Fruit fly (Drosophila melanogaster): ENCODE results near the gene Kah.

Gene Kah

DNA sequence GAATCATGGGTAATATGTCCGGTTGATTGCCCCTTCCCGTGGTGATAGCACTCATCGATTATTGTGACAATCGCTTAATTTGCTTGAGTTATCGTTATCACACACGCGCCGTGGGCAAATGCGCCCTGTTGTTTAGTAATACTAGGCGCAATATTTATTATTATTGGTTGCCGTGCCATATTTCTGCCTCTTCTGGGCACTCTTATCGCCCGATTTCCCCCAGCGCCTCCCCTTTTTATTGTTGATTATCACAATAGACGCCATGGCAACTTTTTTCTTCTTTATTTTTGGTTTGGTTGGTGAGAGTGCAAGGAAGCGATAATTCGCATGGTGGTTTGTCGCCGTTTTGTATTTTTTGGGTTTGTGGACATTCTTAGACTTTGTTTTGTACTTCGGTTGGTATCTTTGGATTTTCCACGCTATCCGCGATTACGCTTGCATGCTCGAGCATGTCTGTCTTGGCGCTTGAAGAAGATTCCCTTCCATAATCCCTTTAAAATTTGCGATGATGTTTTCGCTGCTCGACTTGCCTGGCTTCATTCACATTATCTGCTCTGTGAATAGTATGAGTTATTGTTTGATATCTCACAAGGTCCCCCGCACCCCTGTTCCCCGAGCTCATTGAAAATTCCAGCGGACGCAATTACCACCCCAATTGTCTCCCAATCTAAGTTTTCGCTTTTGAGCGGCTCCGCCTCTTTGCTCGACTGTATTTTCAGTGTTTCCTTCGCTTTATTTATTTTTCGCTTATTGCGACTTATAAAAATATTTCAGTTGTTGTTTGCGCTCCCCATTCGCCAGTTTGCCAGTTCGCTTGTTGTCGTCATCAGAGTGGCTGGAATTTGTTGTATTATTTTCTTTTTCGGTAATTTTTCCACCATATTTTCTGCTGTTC is 40.5 kb downstream of the Kah start:
- TF ChIP-seq HLH106 (tag; optimal IDR thresholded peaks at IDR 0.05) (peak; percentile 14), Jra (GFP tag; optimal IDR thresholded peaks at IDR 0.05) (no peak), sv (GFP tag; optimal IDR thresholded peaks at IDR 0.05) (no peak), h (GFP tag; optimal IDR thresholded peaks at IDR 0.05) (peak; percentile 89), dmrt93B (GFP tag; optimal IDR thresholded peaks at IDR 0.05) (peak; percentile 3), Abd-B (GFP tag; optimal IDR thresholded peaks at IDR 0.05) (no peak), rgr (GFP tag; optimal IDR thresholded peaks at IDR 0.05) (peak; percentile 30), fru (GFP tag; optimal IDR thresholded peaks at IDR 0.05) (peak; percentile 27), Myc (optimal IDR thresholded peaks at IDR 0.05) (no peak), dl (GFP tag; optimal IDR thresholded peaks at IDR 0.05; ENCODE audit: insufficient read depth in 1 of 2, partially characterized antibody in 2 of 2) (no peak), CrebA (GFP tag; optimal IDR thresholded peaks at IDR 0.05; ENCODE audit: borderline replicate concordance) (no peak), lola (GFP tag; optimal IDR thresholded peaks at IDR 0.05) (no peak), ey (GFP tag; optimal IDR thresholded peaks at IDR 0.05) (no peak), dsf (GFP tag; optimal IDR thresholded peaks at IDR 0.05; ENCODE audit: borderline replicate concordance) (no peak), CG9705 (GFP tag; optimal IDR thresholded peaks at IDR 0.05) (no peak), foxo (GFP tag; optimal IDR thresholded peaks at IDR 0.05) (peak; percentile 8 to 12), Vsx2 (GFP tag; optimal IDR thresholded peaks at IDR 0.05; ENCODE audit: partially characterized antibody) (no peak), Hnf4 (GFP tag; optimal IDR thresholded peaks at IDR 0.05) (peak; percentile 36), GATAd (GFP tag; optimal IDR thresholded peaks at IDR 0.05) (no peak), Hr78 (GFP tag; optimal IDR thresholded peaks at IDR 0.05) (no peak), N (GFP tag; optimal IDR thresholded peaks at IDR 0.05) (no peak), usp (GFP tag; optimal IDR thresholded peaks at IDR 0.05) (no peak), Dfd (GFP tag; optimal IDR thresholded peaks at IDR 0.05) (no peak), Rel (GFP tag; optimal IDR thresholded peaks at IDR 0.05) (peak; percentile 11), Rel (tag; optimal IDR thresholded peaks at IDR 0.05) (peak; percentile 93), Hr83 (GFP tag; optimal IDR thresholded peaks at IDR 0.05; ENCODE audit: poor library complexity, severe bottlenecking) (peak; percentile 35), pan (optimal IDR thresholded peaks at IDR 0.05) (no peak), woc (GFP tag; optimal IDR thresholded peaks at IDR 0.05) (no peak), jim (GFP tag; optimal IDR thresholded peaks at IDR 0.05) (peak; percentile 88), OdsH (GFP tag; optimal IDR thresholded peaks at IDR 0.05) (peak; percentile 15), br (GFP tag; optimal IDR thresholded peaks at IDR 0.05) (peak; percentile 62), brk (GFP tag; optimal IDR thresholded peaks at IDR 0.05) (peak; percentile 17), psq (GFP tag; optimal IDR thresholded peaks at IDR 0.05) (peak; percentile 55), tai (GFP tag; optimal IDR thresholded peaks at IDR 0.05) (no peak), Sp1 (GFP tag; optimal IDR thresholded peaks at IDR 0.05) (peak; percentile 71), Dif (GFP tag; optimal IDR thresholded peaks at IDR 0.05; ENCODE audit: partially characterized antibody) (no peak), Mio (GFP tag; optimal IDR thresholded peaks at IDR 0.05) (no peak), CG32264 (GFP tag; optimal IDR thresholded peaks at IDR 0.05) (no peak), sage (GFP tag; optimal IDR thresholded peaks at IDR 0.05) (peak; percentile 18)

DNA sequence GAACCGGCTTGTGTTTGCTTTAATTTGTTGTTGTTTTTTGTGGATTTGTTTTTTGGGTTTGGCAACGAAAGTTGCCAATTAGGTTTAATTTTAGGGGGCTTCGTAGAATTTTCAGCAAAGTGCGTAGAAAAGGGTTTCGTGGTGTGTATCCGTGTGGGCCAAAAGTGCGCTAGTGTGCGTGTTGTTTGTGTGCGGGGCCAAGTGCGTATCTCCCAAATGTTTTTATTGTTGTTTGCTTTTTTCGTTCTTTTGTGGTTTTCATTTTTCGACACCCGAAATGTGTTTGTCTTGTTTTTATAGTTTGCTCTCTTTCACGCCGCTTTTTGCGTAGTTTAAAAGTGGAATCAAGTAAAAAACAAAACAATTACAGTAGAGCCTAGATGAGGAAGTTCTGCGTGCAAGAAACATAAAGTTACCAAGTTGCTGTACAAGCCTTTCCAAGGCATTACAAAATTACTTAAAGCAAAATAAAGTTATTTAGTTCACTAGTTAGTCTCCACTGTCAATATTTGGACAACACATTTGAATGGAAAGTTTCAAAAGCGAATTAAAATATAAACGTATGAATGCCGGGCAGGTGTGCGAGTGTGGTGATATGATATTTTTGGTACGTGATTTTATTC is 42.1 kb downstream of the Kah start:
- no peak for TF ChIP-seq CG9705 (GFP tag; optimal IDR thresholded peaks at IDR 0.05)
- peak; percentile 42 for TF ChIP-seq Hnf4 (GFP tag; optimal IDR thresholded peaks at IDR 0.05)
- peak; percentile 54 for TF ChIP-seq fru (GFP tag; optimal IDR thresholded peaks at IDR 0.05)
- no peak for TF ChIP-seq CrebA (GFP tag; optimal IDR thresholded peaks at IDR 0.05; ENCODE audit: borderline replicate concordance)
- TF ChIP-seq tai (GFP tag; optimal IDR thresholded peaks at IDR 0.05) = peak; percentile 51
- TF ChIP-seq h (GFP tag; optimal IDR thresholded peaks at IDR 0.05) = peak; percentile 57
- TF ChIP-seq Dif (GFP tag; optimal IDR thresholded peaks at IDR 0.05; ENCODE audit: partially characterized antibody) = no peak
- TF ChIP-seq Sp1 (GFP tag; optimal IDR thresholded peaks at IDR 0.05) = peak; percentile 18
- TF ChIP-seq Hr83 (GFP tag; optimal IDR thresholded peaks at IDR 0.05; ENCODE audit: poor library complexity, severe bottlenecking) = peak; percentile 27
- TF ChIP-seq ey (GFP tag; optimal IDR thresholded peaks at IDR 0.05) = peak; percentile 69
- TF ChIP-seq rgr (GFP tag; optimal IDR thresholded peaks at IDR 0.05) = peak; percentile 73
- TF ChIP-seq sv (GFP tag; optimal IDR thresholded peaks at IDR 0.05) = peak; percentile 47
- peak; percentile 57 for TF ChIP-seq psq (GFP tag; optimal IDR thresholded peaks at IDR 0.05)
- TF ChIP-seq lola (GFP tag; optimal IDR thresholded peaks at IDR 0.05) = no peak
- TF ChIP-seq Dfd (GFP tag; optimal IDR thresholded peaks at IDR 0.05) = no peak
- TF ChIP-seq pan (optimal IDR thresholded peaks at IDR 0.05) = no peak
- peak; percentile 50 for TF ChIP-seq HLH106 (tag; optimal IDR thresholded peaks at IDR 0.05)
- TF ChIP-seq OdsH (GFP tag; optimal IDR thresholded peaks at IDR 0.05) = peak; percentile 59
- TF ChIP-seq dsf (GFP tag; optimal IDR thresholded peaks at IDR 0.05; ENCODE audit: borderline replicate concordance) = no peak
- peak; percentile 5 to 69 for TF ChIP-seq foxo (GFP tag; optimal IDR thresholded peaks at IDR 0.05)
- TF ChIP-seq Abd-B (GFP tag; optimal IDR thresholded peaks at IDR 0.05) = no peak
- peak; percentile 53 for TF ChIP-seq br (GFP tag; optimal IDR thresholded peaks at IDR 0.05)
- no peak for TF ChIP-seq Myc (optimal IDR thresholded peaks at IDR 0.05)
- peak; percentile 53 for TF ChIP-seq woc (GFP tag; optimal IDR thresholded peaks at IDR 0.05)
